Fruit fly (Drosophila melanogaster) whole organism, prepupa: ENCODE measurements around the gene t-Grip91.

Experiments used
- CG10669 ChIP-seq: fragments of 200-800 bp; sonication (Bioruptor generic); optimal IDR thresholded peaks from 3 replicates; lab custom pipeline; 2018; ENCODE audit warnings: missing biosample characterization, mild to moderate bottlenecking, missing genetic modification characterization, moderate library complexity
- CG11294 ChIP-seq: fragments of 200-800 bp; sonication (Bioruptor generic); IDR thresholded peaks from 2 replicates; pipeline ENCODE4 v1.3.6; 2022; ENCODE audit warnings: missing biosample characterization, missing genetic modification characterization
- CG11762 ChIP-seq: fragments of 200-800 bp; sonication (Bioruptor generic); optimal IDR thresholded peaks from 3 replicates; lab custom pipeline; 2016; ENCODE audit warnings: missing biosample characterization, missing genetic modification characterization; ENCODE audit not compliant: insufficient read depth
- CG11902 ChIP-seq: fragments of 200-800 bp; sonication (Bioruptor generic); optimal IDR thresholded peaks from 3 replicates; lab custom pipeline; 2016; ENCODE audit warnings: missing biosample characterization, missing genetic modification characterization
- CG1621 ChIP-seq: fragments of 200-800 bp; sonication (Bioruptor generic); optimal IDR thresholded peaks from 3 replicates; lab custom pipeline; 2018; ENCODE audit warnings: missing biosample characterization, mild to moderate bottlenecking, missing genetic modification characterization
- CG3032 ChIP-seq: fragments of 200-800 bp; optimal IDR thresholded peaks from 2 replicates; lab custom pipeline; 2019; ENCODE audit warnings: missing biosample characterization, mild to moderate bottlenecking, missing genetic modification characterization, moderate library complexity
- CG31627 ChIP-seq: fragments of 200-800 bp; sonication (Bioruptor generic); optimal IDR thresholded peaks from 3 replicates; lab custom pipeline; 2016; ENCODE audit warnings: missing biosample characterization, missing genetic modification characterization
- CG3919 ChIP-seq: fragments of 200-800 bp; sonication (Bioruptor generic); optimal IDR thresholded peaks from 3 replicates; lab custom pipeline; 2016; ENCODE audit warnings: missing biosample characterization, missing genetic modification characterization
- CG4318 ChIP-seq: fragments of 200-800 bp; sonication (Bioruptor generic); optimal IDR thresholded peaks from 3 replicates; lab custom pipeline; 2017; ENCODE audit warnings: missing biosample characterization, mild to moderate bottlenecking, missing genetic modification characterization
- CG6163 ChIP-seq: fragments of 200-800 bp; sonication (Bioruptor generic); IDR thresholded peaks from 3 replicates; pipeline ENCODE4 v1.3.6; 2022; ENCODE audit warnings: missing biosample characterization, missing genetic modification characterization
- CG6276 ChIP-seq: fragments of 200-800 bp; sonication (Bioruptor generic); optimal IDR thresholded peaks from 2 replicates; lab custom pipeline; 2017; ENCODE audit warnings: missing biosample characterization, mild to moderate bottlenecking, missing genetic modification characterization
- CG6792 ChIP-seq: fragments of 200-800 bp; sonication (Bioruptor generic); optimal IDR thresholded peaks from 3 replicates; lab custom pipeline; 2016; ENCODE audit warnings: missing biosample characterization, missing genetic modification characterization
- CG6854 ChIP-seq: fragments of 200-800 bp; sonication (Bioruptor generic); optimal IDR thresholded peaks from 2 replicates; lab custom pipeline; 2017; ENCODE audit warnings: missing biosample characterization, mild to moderate bottlenecking, missing genetic modification characterization
- CG7368 ChIP-seq: fragments of 200-800 bp; sonication (Bioruptor generic); optimal IDR thresholded peaks from 3 replicates; lab custom pipeline; 2016; ENCODE audit warnings: missing biosample characterization, missing genetic modification characterization
- CG8119 ChIP-seq: fragments of 200-800 bp; sonication (Bioruptor generic); IDR thresholded peaks from 3 replicates; pipeline ENCODE4 v1.3.6; 2022; ENCODE audit warnings: missing biosample characterization, missing genetic modification characterization
- CG9139 ChIP-seq: fragments of 200-800 bp; sonication (Bioruptor generic); optimal IDR thresholded peaks from 3 replicates; lab custom pipeline; 2017; ENCODE audit warnings: missing biosample characterization, mild to moderate bottlenecking, missing genetic modification characterization
- Eip75B ChIP-seq: fragments of 200-800 bp; sonication (Bioruptor generic); optimal IDR thresholded peaks from 3 replicates; lab custom pipeline; 2016; ENCODE audit warnings: missing biosample characterization, missing genetic modification characterization
- Eip78C ChIP-seq: fragments of 200-800 bp; sonication (Bioruptor generic); peaks from one replicate; lab custom pipeline; 2016; ENCODE audit warnings: missing biosample characterization, missing genetic modification characterization
- Ets21C ChIP-seq: fragments of 200-800 bp; sonication (Bioruptor generic); optimal IDR thresholded peaks from 3 replicates; lab custom pipeline; 2016; ENCODE audit warnings: missing biosample characterization, missing genetic modification characterization
- Gug ChIP-seq: fragments of 200-800 bp; sonication (Bioruptor generic); IDR thresholded peaks from 2 replicates; pipeline ENCODE4 v1.3.6; 2022; ENCODE audit warnings: missing biosample characterization, missing genetic modification characterization
- Hr38 ChIP-seq: sonication (Bioruptor generic); optimal IDR thresholded peaks from 2 replicates; lab custom pipeline; 2016; ENCODE audit warnings: missing biosample characterization, missing genetic modification characterization
- Lpt ChIP-seq: fragments of 200-800 bp; sonication (Bioruptor generic); optimal IDR thresholded peaks from 3 replicates; lab custom pipeline; 2016; ENCODE audit warnings: missing biosample characterization, missing genetic modification characterization
- Smox ChIP-seq: fragments of 200-800 bp; sonication (Bioruptor generic); optimal IDR thresholded peaks from 3 replicates; lab custom pipeline; 2016; ENCODE audit warnings: missing biosample characterization, missing genetic modification characterization
- Sox102F ChIP-seq: fragments of 200-800 bp; sonication (Bioruptor generic); optimal IDR thresholded peaks from 2 replicates; lab custom pipeline; 2016; ENCODE audit warnings: missing biosample characterization, mild to moderate bottlenecking, missing genetic modification characterization
- achi ChIP-seq: fragments of 200-800 bp; sonication (Bioruptor generic); optimal IDR thresholded peaks from 3 replicates; lab custom pipeline; 2016; ENCODE audit warnings: missing biosample characterization, missing genetic modification characterization
- acj6 ChIP-seq: fragments of 200-800 bp; sonication (Bioruptor generic); optimal IDR thresholded peaks from 3 replicates; lab custom pipeline; 2016; ENCODE audit warnings: missing biosample characterization, missing genetic modification characterization
- cyc ChIP-seq: fragments of 200-800 bp; sonication (Bioruptor generic); optimal IDR thresholded peaks from 3 replicates; lab custom pipeline; 2016; ENCODE audit warnings: missing biosample characterization, missing genetic modification characterization
- dac ChIP-seq: fragments of 200-800 bp; sonication (Bioruptor generic); optimal IDR thresholded peaks from 2 replicates; lab custom pipeline; 2017; ENCODE audit warnings: missing biosample characterization, mild to moderate bottlenecking, missing genetic modification characterization
- esn ChIP-seq: fragments of 200-800 bp; sonication (Bioruptor generic); optimal IDR thresholded peaks from 2 replicates; lab custom pipeline; 2016; ENCODE audit warnings: missing biosample characterization, mild to moderate bottlenecking, missing genetic modification characterization, moderate library complexity
- fd85E ChIP-seq: fragments of 200-800 bp; sonication (Bioruptor generic); optimal IDR thresholded peaks from 3 replicates; lab custom pipeline; 2016; ENCODE audit warnings: missing biosample characterization, missing genetic modification characterization
- fkh ChIP-seq: fragments of 200-800 bp; sonication (Bioruptor generic); optimal IDR thresholded peaks from 3 replicates; lab custom pipeline; 2017; ENCODE audit warnings: missing biosample characterization, mild to moderate bottlenecking, missing genetic modification characterization, moderate library complexity
- lz ChIP-seq: fragments of 200-800 bp; sonication (Bioruptor generic); optimal IDR thresholded peaks from 3 replicates; lab custom pipeline; 2016; ENCODE audit warnings: missing biosample characterization, missing genetic modification characterization
- net ChIP-seq: fragments of 200-800 bp; sonication (Bioruptor generic); optimal IDR thresholded peaks from 3 replicates; lab custom pipeline; 2016; ENCODE audit warnings: missing biosample characterization, missing genetic modification characterization
- salr ChIP-seq, 2 experiments: fragments of 200-800 bp; sonication (Bioruptor generic); optimal IDR thresholded peaks; 3 replicates each; lab custom pipeline; 2016 to 2018; ENCODE audit warnings: missing biosample characterization in 2 of 2, missing genetic modification characterization in 2 of 2, mild to moderate bottlenecking in 1 of 2
- spab ChIP-seq: fragments of 200-800 bp; sonication (Bioruptor generic); optimal IDR thresholded peaks from 2 replicates; lab custom pipeline; 2017; ENCODE audit warnings: missing biosample characterization, mild to moderate bottlenecking, missing genetic modification characterization, missing genetic modification reagents
- ss ChIP-seq, 2 experiments: fragments of 200-800 bp; sonication (Bioruptor generic); optimal IDR thresholded peaks; 2 replicates in 1 of 2; 3 replicates in 1 of 2; lab custom pipeline; 2017 to 2018; ENCODE audit warnings: mild to moderate bottlenecking in 2 of 2, missing biosample characterization in 2 of 2, missing genetic modification characterization in 2 of 2, moderate library complexity in 1 of 2
- svp ChIP-seq: fragments of 200-800 bp; sonication (Bioruptor generic); peaks from one replicate; lab custom pipeline; 2016; ENCODE audit warnings: missing biosample characterization, missing genetic modification characterization
- topi ChIP-seq: fragments of 200-800 bp; sonication (Bioruptor generic); optimal IDR thresholded peaks from 3 replicates; lab custom pipeline; 2016; ENCODE audit warnings: missing biosample characterization, missing genetic modification characterization

Gene t-Grip91

DNA sequence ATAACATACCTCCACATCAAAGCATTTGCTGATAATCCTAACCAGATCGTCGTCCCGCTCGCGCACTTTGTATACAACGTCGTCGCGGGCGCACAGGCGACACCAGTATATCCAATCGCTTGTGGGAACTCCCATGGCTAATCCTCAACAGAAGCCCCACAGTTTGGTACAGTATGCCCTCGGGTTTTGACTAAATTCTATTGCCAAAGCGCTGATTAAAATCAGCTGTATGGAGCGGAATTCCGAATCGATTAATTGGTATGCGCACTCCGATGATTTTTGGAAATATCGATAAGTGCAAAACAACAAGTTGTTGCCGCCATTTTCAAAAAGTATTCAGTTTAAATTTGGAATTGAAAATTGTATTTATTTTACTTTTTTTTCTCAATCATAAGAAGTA, 15.8 kb upstream of the t-Grip91 start, which contains the start of gene wek:
Gene wek (minus strand): TSS at position 253 of the 400 bp plus-strand sequence.
- TF ChIP-seq Lpt (GFP tag; lab: Kevin White, UChicago) (no peak), acj6 (GFP tag; lab: Kevin White, UChicago) (no peak), CG10669 (no peak), Sox102F (GFP tag; lab: Kevin White, UChicago) (no peak), CG7368 (GFP tag; lab: Kevin White, UChicago) (no peak), CG4318 (GFP tag; lab: Kevin White, UChicago) (no peak), CG1621 (no peak), fkh (GFP tag; lab: Kevin White, UChicago) (no peak), Gug (no peak), lz (GFP tag; lab: Kevin White, UChicago) (no peak), Eip75B (GFP tag; lab: Kevin White, UChicago) (no peak), CG3032 (tag; lab: Kevin White, UChicago) (no peak), topi (GFP tag; lab: Kevin White, UChicago) (no peak), salr (GFP tag; optimal IDR thresholded peaks at IDR 0.05; lab: Kevin White, UChicago) (no peak)

DNA sequence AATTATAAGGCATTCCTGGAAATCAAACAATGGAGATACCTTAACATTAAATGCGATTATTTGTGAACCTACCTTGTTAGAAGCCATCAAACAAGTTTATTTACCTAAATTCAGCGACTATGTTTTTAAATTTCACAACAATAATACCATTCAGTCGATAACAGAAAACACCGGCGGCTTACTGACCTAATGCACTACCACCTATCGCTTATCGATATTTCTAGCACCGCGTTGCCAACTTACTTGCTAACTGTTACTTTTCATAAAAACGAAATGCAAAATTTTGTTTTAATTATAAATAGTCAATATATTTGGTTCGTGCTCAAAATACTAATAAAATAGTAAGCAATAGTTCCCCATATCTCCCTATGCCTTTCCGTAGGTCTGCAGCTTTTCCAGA, 12.9 kb upstream of the t-Grip91 start, which contains the start of gene Ku80:
Gene Ku80 (minus strand): TSS at position 182 of the 400 bp plus-strand sequence.
- TF ChIP-seq CG6854 (GFP tag; lab: Kevin White, UChicago) (no peak), CG9139 (GFP tag; lab: Kevin White, UChicago) (no peak), CG3919 (GFP tag; lab: Kevin White, UChicago) (no peak), fd85E (GFP tag; lab: Kevin White, UChicago) (no peak), dac (GFP tag; lab: Kevin White, UChicago) (no peak), CG11902 (GFP tag; lab: Kevin White, UChicago) (no peak), topi (GFP tag; lab: Kevin White, UChicago) (no peak), lz (GFP tag; lab: Kevin White, UChicago) (no peak)

dm6 chr2L:15773013-15773412, 10.9 kb upstream of the t-Grip91 start, which contains the start of gene CG31826:
CG31826 (minus strand) TSS chr2L:15773113.
- TF ChIP-seq Smox (no peak), spab (GFP tag; lab: Kevin White, UChicago) (no peak), Eip75B (GFP tag; lab: Kevin White, UChicago) (no peak), Sox102F (GFP tag; lab: Kevin White, UChicago) (no peak), Ets21C (GFP tag; lab: Kevin White, UChicago) (no peak), CG8119 (GFP tag; lab: Robert Waterston, UW) (no peak), achi (GFP tag; lab: Kevin White, UChicago) (no peak), cyc (GFP tag; lab: Kevin White, UChicago) (no peak), CG31627 (GFP tag; lab: Kevin White, UChicago) (no peak), CG6854 (GFP tag; lab: Kevin White, UChicago) (no peak), svp (GFP tag; lab: Kevin White, UChicago) (no peak), ss (GFP tag; optimal IDR thresholded peaks at IDR 0.05; lab: Kevin White, UChicago) (no peak), CG7368 (GFP tag; lab: Kevin White, UChicago) (no peak)

- TF ChIP-seq achi (GFP tag; lab: Kevin White, UChicago) (no peak), Ets21C (GFP tag; lab: Kevin White, UChicago) (no peak), CG9139 (GFP tag; lab: Kevin White, UChicago) (no peak), CG11762 (GFP tag; lab: Kevin White, UChicago) (no peak), esn (no peak), CG3919 (GFP tag; lab: Kevin White, UChicago) (no peak), Hr38 (GFP tag; lab: Kevin White, UChicago) (no peak), Eip78C (GFP tag; lab: Kevin White, UChicago) (no peak), CG6276 (no peak), cyc (GFP tag; lab: Kevin White, UChicago) (no peak), net (no peak), CG3032 (tag; lab: Kevin White, UChicago) (no peak), salr (GFP tag; optimal IDR thresholded peaks at IDR 0.05; lab: Kevin White, UChicago) (no peak), CG1621 (no peak), CG11294 (no peak), CG6163 (GFP tag; lab: Robert Waterston, UW) (no peak), CG4318 (GFP tag; lab: Kevin White, UChicago) (no peak), CG6792 (GFP tag; lab: Kevin White, UChicago) (no peak), dac (GFP tag; lab: Kevin White, UChicago) (no peak)
Measured at dm6 chr2L:15776752-15777151, 7.1 kb upstream of the t-Grip91 start, which contains the start of gene CG43760. CG43760 (minus strand) TSS chr2L:15776852.
